Worm (Caenorhabditis elegans) whole organism, early embryonic: ENCODE measurements around the gene EEED8.3.

ENCODE experiments used
- B0310.2 ChIP-seq: sonication (generic microtip); optimal IDR thresholded peaks from 2 replicates; lab custom pipeline; 2016; ENCODE audit warnings: mild to moderate bottlenecking, missing genetic modification characterization, missing compliant biosample characterization
- ama-1 ChIP-seq: fragments of 150-350 bp; optimal IDR thresholded peaks from 2 replicates; lab custom pipeline; 2014
- ceh-36 ChIP-seq: sonication (generic microtip); optimal IDR thresholded peaks from 2 replicates; lab custom pipeline; 2016; ENCODE audit warnings: missing genetic modification characterization, inconsistent platforms, missing compliant biosample characterization
- flt-1 ChIP-seq: fragments of 200-800 bp; sonication (Bioruptor generic); IDR thresholded peaks from 2 replicates; pipeline ENCODE4 v1.3.6; 2022; ENCODE audit warnings: missing genetic modification characterization, missing compliant biosample characterization
- hmg-4 ChIP-seq: fragments of 200-800 bp; sonication (Bioruptor generic); optimal IDR thresholded peaks from 2 replicates; lab custom pipeline; 2018; ENCODE audit warnings: mild to moderate bottlenecking, missing genetic modification characterization, missing compliant biosample characterization
- scrt-1 ChIP-seq: fragments of 200-800 bp; sonication (Bioruptor generic); IDR thresholded peaks from 2 replicates; pipeline ENCODE4 v1.3.6; 2022; ENCODE audit warnings: missing genetic modification characterization, missing compliant biosample characterization
- tbx-37 ChIP-seq: fragments of 200-800 bp; sonication (Bioruptor generic); conservative IDR thresholded peaks from 2 replicates; pipeline ENCODE4 v1.3.6; 2022; ENCODE audit warnings: missing genetic modification reagents, missing genetic modification characterization, missing compliant biosample characterization

- TF ChIP-seq ceh-36 (tag; lab: Kevin White, UChicago) (no peak), scrt-1 (GFP tag; lab: Robert Waterston, UW) (no peak), B0310.2 (no peak), tbx-37 (no peak), hmg-4 (no peak), ama-1 (lab: Kevin White, UChicago) (no peak), flt-1 (no peak)
These were observed 21.0 kb upstream of the EEED8.3 start, which contains the start of gene brap-2 for ce11 chrII:5393090-5393489.
